Fruit fly (Drosophila melanogaster): ENCODE data around the gene vsg.

- no peak for TF ChIP-seq Abd-B (GFP tag; optimal IDR thresholded peaks at IDR 0.05)
- TF ChIP-seq CrebA (GFP tag; optimal IDR thresholded peaks at IDR 0.05; ENCODE audit: borderline replicate concordance) = no peak
- TF ChIP-seq Dfd (GFP tag; optimal IDR thresholded peaks at IDR 0.05) = no peak
- no peak for TF ChIP-seq Sp1 (GFP tag; optimal IDR thresholded peaks at IDR 0.05)
- no peak for TF ChIP-seq fru (GFP tag; optimal IDR thresholded peaks at IDR 0.05)
- TF ChIP-seq psq (GFP tag; optimal IDR thresholded peaks at IDR 0.05) = peak; percentile 62
- no peak for TF ChIP-seq lola (GFP tag; optimal IDR thresholded peaks at IDR 0.05)
Observed at dm6 chr3L:9723108-9723507, 9.0 kb downstream of the vsg start, which contains the start of the genes nbs and defl.

All from whole organism, wandering third instar larva.